Worm (Caenorhabditis elegans) whole organism, late embryonic: ENCODE measurements around the gene ppm-2.

Experiments used
- ama-1 ChIP-seq: fragments of 150-350 bp; optimal IDR thresholded peaks from 2 replicates; lab custom pipeline; 2014
- ceh-31 ChIP-seq: sonication (generic microtip); optimal IDR thresholded peaks from 2 replicates; lab custom pipeline; 2016; ENCODE audit warnings: missing genetic modification characterization, missing compliant biosample characterization
- elt-4 ChIP-seq: sonication (generic microtip); optimal IDR thresholded peaks from 2 replicates; lab custom pipeline; 2016; ENCODE audit warnings: missing genetic modification characterization, missing compliant biosample characterization
- lin-11 ChIP-seq: fragments of 200-800 bp; sonication (Bioruptor generic); optimal IDR thresholded peaks from 2 replicates; lab custom pipeline; 2018; ENCODE audit warnings: mild to moderate bottlenecking, missing genetic modification characterization, missing compliant biosample characterization
- nfya-1 ChIP-seq: sonication (generic microtip); optimal IDR thresholded peaks from 2 replicates; lab custom pipeline; 2017; ENCODE audit warnings: missing genetic modification characterization, mild to moderate bottlenecking, missing compliant biosample characterization, antibody characterized with exemption, moderate library complexity
- nhr-11 ChIP-seq: fragments of 150-350 bp; optimal IDR thresholded peaks from 2 replicates; lab custom pipeline; 2014; ENCODE audit warnings: missing biosample characterization, missing genetic modification characterization
- pat-9 ChIP-seq: fragments of 200-800 bp; sonication (Bioruptor generic); optimal IDR thresholded peaks from 2 replicates; lab custom pipeline; 2018; ENCODE audit warnings: mild to moderate bottlenecking, missing genetic modification characterization, moderate library complexity, missing compliant biosample characterization

DNA sequence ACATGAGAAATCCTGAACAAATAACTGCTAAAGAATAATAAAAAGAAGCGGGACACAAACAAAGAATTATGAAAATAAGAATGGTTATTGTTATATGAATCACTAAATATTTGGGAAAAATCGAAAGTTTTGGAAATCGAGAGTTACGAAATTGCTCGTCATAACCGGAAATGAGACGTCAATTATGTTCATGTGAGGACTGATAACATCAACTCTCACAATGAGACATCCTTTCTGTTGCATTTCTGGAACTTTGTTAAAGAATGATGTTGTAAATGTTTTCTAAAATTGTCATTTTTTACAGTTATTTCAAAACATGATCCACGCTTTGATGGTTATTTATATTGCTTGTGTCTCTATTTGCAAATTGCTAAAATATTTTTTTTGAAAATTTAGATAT, 2.4 kb upstream of the ppm-2 start, which contains the start of gene T23F11.6:
- TF ChIP-seq ama-1 (lab: Kevin White, UChicago) = no peak
- TF ChIP-seq lin-11 (tag; lab: Kevin White, UChicago) = no peak
- TF ChIP-seq ceh-31 = no peak
- no peak for TF ChIP-seq pat-9
- TF ChIP-seq nfya-1 (tag; lab: Kevin White, UChicago) = no peak
- TF ChIP-seq elt-4 (tag; lab: Kevin White, UChicago) = no peak
- TF ChIP-seq nhr-11 (tag; lab: Kevin White, UChicago) = no peak
